Fruit fly (Drosophila melanogaster) whole organism, embryonic: ENCODE data around the gene BTBD9.

Experiments used
- Adf1 ChIP-seq: fragments of 200-800 bp; sonication (Bioruptor generic); IDR thresholded peaks from 2 replicates; pipeline ENCODE4 v1.3.6; 2022; ENCODE audit warnings: missing biosample characterization, missing genetic modification characterization
- Asciz ChIP-seq: fragments of 200-800 bp; sonication (Bioruptor generic); optimal IDR thresholded peaks from 2 replicates; lab custom pipeline; 2017; ENCODE audit warnings: missing biosample characterization, mild to moderate bottlenecking, missing genetic modification characterization, missing genetic modification reagents
- Atf6 ChIP-seq: fragments of 200-800 bp; sonication (Bioruptor generic); IDR thresholded peaks from 2 replicates; pipeline ENCODE4 v1.3.6; 2022; ENCODE audit warnings: missing biosample characterization, missing genetic modification characterization
- CG10462 ChIP-seq: fragments of 200-800 bp; sonication (Bioruptor generic); optimal IDR thresholded peaks from 2 replicates; lab custom pipeline; 2016; ENCODE audit warnings: missing biosample characterization, missing genetic modification characterization
- CG11696 ChIP-seq: fragments of 200-800 bp; sonication (Bioruptor generic); IDR thresholded peaks from 2 replicates; pipeline ENCODE4 v1.3.6; 2022; ENCODE audit warnings: missing biosample characterization, missing genetic modification characterization
- CG13624 ChIP-seq: fragments of 200-800 bp; sonication (Bioruptor generic); optimal IDR thresholded peaks from 2 replicates; lab custom pipeline; 2016; ENCODE audit warnings: missing biosample characterization, missing genetic modification characterization
- CG14050 ChIP-seq: fragments of 200-800 bp; sonication (Bioruptor generic); IDR thresholded peaks from 3 replicates; pipeline ENCODE4 v1.3.6; 2022; ENCODE audit warnings: missing biosample characterization, missing genetic modification characterization
- CG14965 ChIP-seq: fragments of 200-800 bp; sonication (Bioruptor generic); optimal IDR thresholded peaks from 2 replicates; lab custom pipeline; 2016; ENCODE audit warnings: missing biosample characterization, missing genetic modification characterization, borderline replicate concordance
- CG15696 ChIP-seq: fragments of 200-800 bp; sonication (Bioruptor generic); optimal IDR thresholded peaks from 2 replicates; lab custom pipeline; 2019; ENCODE audit warnings: missing biosample characterization, mild to moderate bottlenecking, missing genetic modification characterization, moderate library complexity
- CG1602 ChIP-seq: fragments of 200-800 bp; sonication (Bioruptor generic); optimal IDR thresholded peaks from 3 replicates; lab custom pipeline; 2016; ENCODE audit warnings: missing biosample characterization, missing genetic modification characterization
- CG1647 ChIP-seq: fragments of 200-800 bp; sonication (Bioruptor generic); optimal IDR thresholded peaks from 3 replicates; lab custom pipeline; 2016; ENCODE audit warnings: missing biosample characterization, missing genetic modification characterization
- CG17186 ChIP-seq: fragments of 200-800 bp; sonication (Bioruptor generic); optimal IDR thresholded peaks from 3 replicates; lab custom pipeline; 2017; ENCODE audit warnings: missing biosample characterization, missing genetic modification reagents, missing genetic modification characterization
- CG2712 ChIP-seq: fragments of 200-800 bp; optimal IDR thresholded peaks from 3 replicates; lab custom pipeline; 2019; ENCODE audit warnings: missing biosample characterization, mild to moderate bottlenecking, missing genetic modification characterization, moderate library complexity
- CG4404 ChIP-seq: fragments of 200-800 bp; sonication (Bioruptor generic); IDR thresholded peaks from 2 replicates; pipeline ENCODE4 v1.3.6; 2022; ENCODE audit warnings: missing biosample characterization, missing genetic modification characterization
- CG4854 ChIP-seq: fragments of 200-800 bp; sonication (Bioruptor generic); optimal IDR thresholded peaks from 2 replicates; lab custom pipeline; 2016; ENCODE audit warnings: missing biosample characterization, missing genetic modification characterization, inconsistent platforms
- CG6813 ChIP-seq: fragments of 200-800 bp; sonication (Bioruptor generic); optimal IDR thresholded peaks from 2 replicates; lab custom pipeline; 2017; ENCODE audit warnings: missing biosample characterization, missing genetic modification characterization, mild to moderate bottlenecking, moderate library complexity, missing genetic modification reagents
- CG8388 ChIP-seq: fragments of 200-800 bp; sonication (Bioruptor generic); optimal IDR thresholded peaks from 2 replicates; lab custom pipeline; 2019; ENCODE audit warnings: missing biosample characterization, mild to moderate bottlenecking, missing genetic modification characterization, moderate library complexity
- D ChIP-seq, 2 experiments: fragments of 200-800 bp in 1 of 2; fragments of >200 bp in 1 of 2; sonication (Bioruptor generic) in 1 of 2; optimal IDR thresholded peaks; 2 replicates in 1 of 2; 3 replicates in 1 of 2; lab custom pipeline; 2017; ENCODE audit warnings: mild to moderate bottlenecking in 1 of 2, missing biosample characterization in 1 of 2, missing genetic modification characterization in 1 of 2, missing genetic modification reagents in 1 of 2
- Fer2 ChIP-seq: fragments of 200-800 bp; sonication (Bioruptor generic); optimal IDR thresholded peaks from 2 replicates; lab custom pipeline; 2018; ENCODE audit warnings: missing biosample characterization, mild to moderate bottlenecking, missing genetic modification characterization, moderate library complexity
- HLH4C ChIP-seq: fragments of 200-800 bp; sonication (Bioruptor generic); IDR thresholded peaks from 3 replicates; pipeline ENCODE4 v1.3.6; 2022; ENCODE audit warnings: missing biosample characterization, missing genetic modification characterization; ENCODE audit not compliant: partially characterized antibody
- Hr78 ChIP-seq, 2 experiments: fragments of 200-800 bp in 1 of 2; fragments of >200 bp in 1 of 2; sonication (Bioruptor generic) in 1 of 2; optimal IDR thresholded peaks; 2 replicates each; lab custom pipeline; 2017 to 2019; ENCODE audit warnings: missing biosample characterization in 2 of 2, missing genetic modification characterization in 2 of 2, mild to moderate bottlenecking in 1 of 2, moderate library complexity in 1 of 2
- NFAT ChIP-seq: fragments of 200-800 bp; sonication (Bioruptor generic); IDR thresholded peaks from 2 replicates; pipeline ENCODE4 v1.3.6; 2022; ENCODE audit warnings: missing biosample characterization, missing genetic modification characterization
- Nf-YB ChIP-seq: fragments of 200-800 bp; sonication (Bioruptor generic); optimal IDR thresholded peaks from 3 replicates; lab custom pipeline; 2019; ENCODE audit warnings: missing biosample characterization, mild to moderate bottlenecking, missing genetic modification characterization, moderate library complexity
- NfI ChIP-seq: fragments of 200-800 bp; sonication (Bioruptor generic); optimal IDR thresholded peaks from 3 replicates; lab custom pipeline; 2018; ENCODE audit warnings: missing biosample characterization, mild to moderate bottlenecking, missing genetic modification characterization, moderate library complexity
- Ravus ChIP-seq: fragments of 200-800 bp; sonication (Bioruptor generic); IDR thresholded peaks from 2 replicates; pipeline ENCODE4 v1.3.6; 2022; ENCODE audit warnings: missing biosample characterization, missing genetic modification characterization
- Taf1 ChIP-seq: fragments of 200-800 bp; sonication (Bioruptor generic); IDR thresholded peaks from 2 replicates; pipeline ENCODE4 v1.3.6; 2022; ENCODE audit warnings: missing biosample characterization, missing genetic modification characterization
- Usf ChIP-seq: fragments of 200-800 bp; sonication (Bioruptor generic); optimal IDR thresholded peaks from 2 replicates; lab custom pipeline; 2017; ENCODE audit warnings: missing genotype, missing biosample characterization, missing genetic modification characterization
- ac ChIP-seq: fragments of 200-800 bp; sonication (Bioruptor generic); optimal IDR thresholded peaks from 3 replicates; lab custom pipeline; 2017; ENCODE audit warnings: missing biosample characterization, mild to moderate bottlenecking, missing genetic modification characterization
- amos ChIP-seq: fragments of 200-800 bp; sonication (Bioruptor generic); IDR thresholded peaks from 2 replicates; pipeline ENCODE4 v1.3.6; 2022; ENCODE audit warnings: missing biosample characterization, missing genetic modification characterization; ENCODE audit not compliant: partially characterized antibody
- btn ChIP-seq: fragments of 200-800 bp; sonication (Bioruptor generic); optimal IDR thresholded peaks from 2 replicates; lab custom pipeline; 2016; ENCODE audit warnings: missing biosample characterization, missing genetic modification characterization
- caup ChIP-seq: fragments of 200-800 bp; sonication (Bioruptor generic); optimal IDR thresholded peaks from 3 replicates; lab custom pipeline; 2017; ENCODE audit warnings: missing biosample characterization, mild to moderate bottlenecking, missing genetic modification characterization, moderate library complexity; ENCODE audit not compliant: severe bottlenecking
- chm ChIP-seq: fragments of 200-800 bp; sonication (Bioruptor generic); IDR thresholded peaks from 2 replicates; pipeline ENCODE4 v1.3.6; 2022; ENCODE audit warnings: missing biosample characterization, missing genetic modification characterization
- dmrt99B ChIP-seq: fragments of 200-800 bp; sonication (Bioruptor generic); optimal IDR thresholded peaks from 2 replicates; lab custom pipeline; 2018; ENCODE audit warnings: missing biosample characterization, mild to moderate bottlenecking, missing genetic modification characterization, moderate library complexity
- ftz-f1 ChIP-seq: fragments of 200-800 bp; sonication (Bioruptor generic); optimal IDR thresholded peaks from 2 replicates; lab custom pipeline; 2016; ENCODE audit warnings: missing biosample characterization, missing genetic modification characterization
- fu2 ChIP-seq: fragments of 200-800 bp; sonication (Bioruptor generic); optimal IDR thresholded peaks from 2 replicates; lab custom pipeline; 2016; ENCODE audit warnings: missing biosample characterization, missing genetic modification characterization
- grn ChIP-seq: fragments of 200-800 bp; sonication (Bioruptor generic); optimal IDR thresholded peaks from 3 replicates; lab custom pipeline; 2017; ENCODE audit warnings: missing biosample characterization, missing genetic modification characterization
- gro ChIP-seq: fragments of 200-800 bp; sonication (Bioruptor generic); optimal IDR thresholded peaks from 2 replicates; lab custom pipeline; 2016; ENCODE audit warnings: missing biosample characterization, missing genetic modification characterization
- gsb ChIP-seq: fragments of 200-800 bp; sonication (Bioruptor generic); IDR thresholded peaks from 2 replicates; pipeline ENCODE4 v1.3.6; 2022; ENCODE audit warnings: missing biosample characterization, missing genetic modification characterization
- h ChIP-seq: fragments of >200 bp; optimal IDR thresholded peaks from 2 replicates; lab custom pipeline; 2017
- her ChIP-seq: fragments of 200-800 bp; sonication (Bioruptor generic); optimal IDR thresholded peaks from 2 replicates; lab custom pipeline; 2016; ENCODE audit warnings: missing biosample characterization, missing genetic modification characterization
- jing ChIP-seq: fragments of 200-800 bp; sonication (Bioruptor generic); optimal IDR thresholded peaks from 2 replicates; lab custom pipeline; 2018; ENCODE audit warnings: missing biosample characterization, mild to moderate bottlenecking, missing genetic modification characterization
- kay ChIP-seq: fragments of 200-800 bp; sonication (Bioruptor generic); optimal IDR thresholded peaks from 2 replicates; lab custom pipeline; 2016; ENCODE audit warnings: missing biosample characterization, missing genetic modification characterization
- luna ChIP-seq: fragments of 200-800 bp; sonication (Bioruptor generic); optimal IDR thresholded peaks from 2 replicates; lab custom pipeline; 2016; ENCODE audit warnings: missing biosample characterization, missing genetic modification characterization
- nmo ChIP-seq: fragments of 200-800 bp; sonication (Bioruptor generic); optimal IDR thresholded peaks from 2 replicates; lab custom pipeline; 2018; ENCODE audit warnings: missing biosample characterization, mild to moderate bottlenecking, missing genetic modification characterization, moderate library complexity
- sens ChIP-seq: fragments of 200-800 bp; sonication (Bioruptor generic); peaks from one replicate; lab custom pipeline; 2016; ENCODE audit warnings: missing biosample characterization, missing genetic modification characterization
- stc ChIP-seq: fragments of 200-800 bp; sonication (Bioruptor generic); IDR thresholded peaks from 2 replicates; pipeline ENCODE4 v1.3.6; 2022; ENCODE audit warnings: missing biosample characterization, missing genetic modification characterization
- stwl ChIP-seq: fragments of 200-800 bp; sonication (Bioruptor generic); optimal IDR thresholded peaks from 3 replicates; lab custom pipeline; 2018; ENCODE audit warnings: missing biosample characterization, mild to moderate bottlenecking, missing genetic modification characterization, moderate library complexity
- unc-4 ChIP-seq: fragments of 200-800 bp; sonication (Bioruptor generic); IDR thresholded peaks from 2 replicates; pipeline ENCODE4 v1.3.6; 2022; ENCODE audit warnings: missing biosample characterization, missing genetic modification characterization; ENCODE audit not compliant: partially characterized antibody
- yki ChIP-seq: fragments of >200 bp; optimal IDR thresholded peaks from 3 replicates; lab custom pipeline; 2018
- zf30C ChIP-seq: fragments of 200-800 bp; sonication (Bioruptor generic); optimal IDR thresholded peaks from 3 replicates; lab custom pipeline; 2018; ENCODE audit warnings: missing biosample characterization, mild to moderate bottlenecking, missing genetic modification characterization

The BTBD9 gene

dm6 chrX:10784812-10785638 lies 16.7 kb downstream of the BTBD9 start (continued):
- TF ChIP-seq amos (GFP tag; lab: Robert Waterston, UW) = no peak
- TF ChIP-seq CG10462 (GFP tag; lab: Kevin White, UChicago) = no peak
- no peak for TF ChIP-seq NfI (GFP tag; lab: Kevin White, UChicago)
- no peak for TF ChIP-seq her (GFP tag; lab: Kevin White, UChicago)
- peak; percentile 16 for TF ChIP-seq CG15696 (tag; lab: Kevin White, UChicago)
- TF ChIP-seq CG14965 (GFP tag; lab: Kevin White, UChicago) = no peak
- no peak for TF ChIP-seq gro (GFP tag; lab: Kevin White, UChicago)
- TF ChIP-seq Usf (GFP tag; lab: Kevin White, UChicago) = no peak
- TF ChIP-seq CG4854 (GFP tag; lab: Kevin White, UChicago) = no peak
- no peak for TF ChIP-seq CG13624 (GFP tag; lab: Kevin White, UChicago)
- TF ChIP-seq zf30C (GFP tag; lab: Kevin White, UChicago) = no peak
- no peak for TF ChIP-seq CG4404
- TF ChIP-seq Nf-YB (GFP tag; lab: Kevin White, UChicago) = no peak
- no peak for TF ChIP-seq ac (GFP tag; lab: Kevin White, UChicago)
- no peak for TF ChIP-seq stc (GFP tag; lab: Robert Waterston, UW)
- no peak for TF ChIP-seq unc-4 (GFP tag; lab: Robert Waterston, UW)
- TF ChIP-seq stwl = no peak
- no peak for TF ChIP-seq CG2712 (tag; lab: Kevin White, UChicago)
- peak; percentile 62 for TF ChIP-seq CG8388 (GFP tag; lab: Kevin White, UChicago)
- TF ChIP-seq CG11696 (GFP tag; lab: Robert Waterston, UW) = no peak
- TF ChIP-seq CG14050 (GFP tag; lab: Robert Waterston, UW) = no peak
- TF ChIP-seq Atf6 (GFP tag; lab: Robert Waterston, UW) = no peak
- no peak for TF ChIP-seq CG1602
- no peak for TF ChIP-seq chm
- TF ChIP-seq CG6813 (GFP tag; lab: Kevin White, UChicago) = no peak
- TF ChIP-seq caup (GFP tag; lab: Kevin White, UChicago) = no peak
- no peak for TF ChIP-seq D (optimal IDR thresholded peaks at IDR 0.05; lab: Kevin White, UChicago)
- no peak for TF ChIP-seq D (GFP tag; optimal IDR thresholded peaks at IDR 0.05; lab: Kevin White, UChicago)
- TF ChIP-seq h (lab: Kevin White, UChicago) = no peak
- TF ChIP-seq Hr78 (GFP tag; optimal IDR thresholded peaks at IDR 0.05; lab: Kevin White, UChicago) = no peak
- peak; percentile 36 for TF ChIP-seq ftz-f1 (GFP tag; lab: Kevin White, UChicago)
- TF ChIP-seq btn (GFP tag; lab: Kevin White, UChicago) = no peak
- TF ChIP-seq CG17186 (GFP tag; lab: Kevin White, UChicago) = no peak
- no peak for TF ChIP-seq grn (GFP tag; lab: Kevin White, UChicago)
- TF ChIP-seq yki (lab: Kevin White, UChicago) = no peak
- TF ChIP-seq Fer2 (tag; lab: Kevin White, UChicago) = no peak
- no peak for TF ChIP-seq luna (GFP tag; lab: Kevin White, UChicago)
- TF ChIP-seq dmrt99B (tag; lab: Kevin White, UChicago) = no peak
- TF ChIP-seq fu2 = no peak
- no peak for TF ChIP-seq Adf1 (GFP tag; lab: Robert Waterston, UW)
- TF ChIP-seq gsb (GFP tag; lab: Robert Waterston, UW) = no peak
- no peak for TF ChIP-seq Ravus (GFP tag; lab: Robert Waterston, UW)
- no peak for TF ChIP-seq NFAT (GFP tag; lab: Robert Waterston, UW)
- TF ChIP-seq sens (GFP tag; lab: Kevin White, UChicago) = peak; percentile 60
- TF ChIP-seq nmo (GFP tag; lab: Kevin White, UChicago) = peak; percentile 7
- TF ChIP-seq kay = no peak
- no peak for TF ChIP-seq Taf1 (GFP tag; lab: Robert Waterston, UW)
- TF ChIP-seq Asciz (GFP tag; lab: Kevin White, UChicago) = no peak
- no peak for TF ChIP-seq CG1647 (GFP tag; lab: Kevin White, UChicago)
- no peak for TF ChIP-seq jing
- TF ChIP-seq HLH4C (GFP tag; lab: Robert Waterston, UW) = 0 out of 3 replicates have a peak, but pooled peaks have one; percentile 33
